Worm (Caenorhabditis elegans) whole organism, early embryonic: Measurements from ENCODE around the gene T04C12.11.

Experiments
- ama-1 ChIP-seq: fragments of 150-350 bp; optimal IDR thresholded peaks from 2 replicates; lab custom pipeline; 2014
- ceh-36 ChIP-seq: sonication (generic microtip); optimal IDR thresholded peaks from 2 replicates; lab custom pipeline; 2016; ENCODE audit warnings: missing genetic modification characterization, inconsistent platforms, missing compliant biosample characterization
- ets-7 ChIP-seq: sonication (generic microtip); optimal IDR thresholded peaks from 2 replicates; lab custom pipeline; 2016; ENCODE audit warnings: missing genotype, missing genetic modification characterization, missing compliant biosample characterization
- flt-1 ChIP-seq: fragments of 200-800 bp; sonication (Bioruptor generic); IDR thresholded peaks from 2 replicates; pipeline ENCODE4 v1.3.6; 2022; ENCODE audit warnings: missing genetic modification characterization, missing compliant biosample characterization
- hmbx-1 ChIP-seq: sonication (generic microtip); optimal IDR thresholded peaks from 2 replicates; lab custom pipeline; 2016; ENCODE audit warnings: mild to moderate bottlenecking, missing genetic modification characterization, missing compliant biosample characterization
- hmg-4 ChIP-seq: fragments of 200-800 bp; sonication (Bioruptor generic); optimal IDR thresholded peaks from 2 replicates; lab custom pipeline; 2018; ENCODE audit warnings: mild to moderate bottlenecking, missing genetic modification characterization, missing compliant biosample characterization
- hnd-1 ChIP-seq: sonication (generic microtip); optimal IDR thresholded peaks from 2 replicates; lab custom pipeline; 2016; ENCODE audit warnings: missing genetic modification characterization, missing compliant biosample characterization
- pes-1 ChIP-seq: fragments of 200-800 bp; sonication (Bioruptor generic); IDR thresholded peaks from 2 replicates; pipeline ENCODE4 v1.3.6; 2022; ENCODE audit warnings: missing genetic modification reagents, missing genetic modification characterization, missing compliant biosample characterization
- sea-1 ChIP-seq: fragments of 200-800 bp; sonication (Bioruptor generic); conservative IDR thresholded peaks from 2 replicates; pipeline ENCODE4 v1.3.6; 2022; ENCODE audit warnings: missing genetic modification characterization, missing compliant biosample characterization
- tbx-37 ChIP-seq: fragments of 200-800 bp; sonication (Bioruptor generic); conservative IDR thresholded peaks from 2 replicates; pipeline ENCODE4 v1.3.6; 2022; ENCODE audit warnings: missing genetic modification reagents, missing genetic modification characterization, missing compliant biosample characterization

ce11 chrV:11034748-11035147 is 25.3 kb downstream of the T04C12.11 start, which contains the start of gene pptr-2:
- TF ChIP-seq ets-7 (tag; lab: Kevin White, UChicago) (no peak), hmbx-1 (no peak), flt-1 (GFP tag; lab: Robert Waterston, UW) (no peak), ceh-36 (no peak), tbx-37 (GFP tag; lab: Robert Waterston, UW) (no peak), sea-1 (GFP tag; lab: Robert Waterston, UW) (no peak), hmg-4 (GFP tag; lab: Kevin White, UChicago) (no peak), ama-1 (lab: Kevin White, UChicago) (no peak), hnd-1 (tag; lab: Kevin White, UChicago) (no peak), pes-1 (GFP tag; lab: Robert Waterston, UW) (no peak)
